Fruit fly (Drosophila melanogaster) whole organism, wandering third instar larva: Measurements from ENCODE around the gene Lcp65Ab1.
A peak's percentile ranks its signal among the peaks of the same experiment; 100 is the strongest.

Experiments
- Abd-B ChIP-seq: fragments of >200 bp; optimal IDR thresholded peaks from 2 replicates; lab custom pipeline; 2017; ENCODE audit warnings: missing biosample characterization, missing genetic modification characterization
- CG32264 ChIP-seq: fragments of 200-800 bp; sonication (Bioruptor generic); optimal IDR thresholded peaks from 2 replicates; lab custom pipeline; 2016; ENCODE audit warnings: missing biosample characterization, missing genetic modification characterization
- CG9705 ChIP-seq: fragments of 200-800 bp; sonication (Bioruptor generic); optimal IDR thresholded peaks from 2 replicates; lab custom pipeline; 2018; ENCODE audit warnings: missing biosample characterization, mild to moderate bottlenecking, missing genetic modification characterization
- CrebA ChIP-seq: fragments of 200-800 bp; sonication (Bioruptor generic); optimal IDR thresholded peaks from 2 replicates; lab custom pipeline; 2016; ENCODE audit warnings: missing biosample characterization, mild to moderate bottlenecking, missing genetic modification characterization, borderline replicate concordance
- Dfd ChIP-seq: fragments of >200 bp; optimal IDR thresholded peaks from 2 replicates; lab custom pipeline; 2017; ENCODE audit warnings: missing biosample characterization, missing genetic modification characterization
- Dif ChIP-seq: fragments of 200-275, 200-300 bp; sonication (Bioruptor generic); optimal IDR thresholded peaks from 2 replicates; lab custom pipeline; 2018; ENCODE audit warnings: missing biosample characterization, missing genetic modification characterization; ENCODE audit not compliant: partially characterized antibody
- GATAd ChIP-seq: sonication (Bioruptor generic); optimal IDR thresholded peaks from 2 replicates; lab custom pipeline; 2016; ENCODE audit warnings: missing biosample characterization, missing genetic modification characterization
- HLH106 ChIP-seq: fragments of 200-800 bp; optimal IDR thresholded peaks from 3 replicates; lab custom pipeline; 2019; ENCODE audit warnings: missing biosample characterization, mild to moderate bottlenecking, missing genetic modification characterization, moderate library complexity
- Hnf4 ChIP-seq: fragments of 200-800 bp; sonication (Bioruptor generic); optimal IDR thresholded peaks from 2 replicates; lab custom pipeline; 2016; ENCODE audit warnings: missing biosample characterization, mild to moderate bottlenecking, missing genetic modification characterization
- Hr78 ChIP-seq: fragments of >200 bp; optimal IDR thresholded peaks from 2 replicates; lab custom pipeline; 2017; ENCODE audit warnings: missing biosample characterization, missing genetic modification characterization
- Hr83 ChIP-seq: fragments of 200-300 bp; sonication (Bioruptor generic); optimal IDR thresholded peaks from 2 replicates; lab custom pipeline; 2016; ENCODE audit warnings: missing biosample characterization, mild to moderate bottlenecking, missing genetic modification characterization, moderate library complexity; ENCODE audit not compliant: poor library complexity, severe bottlenecking
- Jra ChIP-seq: sonication (Bioruptor generic); optimal IDR thresholded peaks from 2 replicates; lab custom pipeline; 2016; ENCODE audit warnings: missing biosample characterization, missing genetic modification characterization
- Mio ChIP-seq: sonication (Bioruptor generic); optimal IDR thresholded peaks from 2 replicates; lab custom pipeline; 2016; ENCODE audit warnings: missing biosample characterization, missing genetic modification characterization
- Myc ChIP-seq: fragments of >200 bp; optimal IDR thresholded peaks from 2 replicates; lab custom pipeline; 2017
- N ChIP-seq: fragments of >200 bp; optimal IDR thresholded peaks from 2 replicates; lab custom pipeline; 2018; ENCODE audit warnings: missing biosample characterization, missing external identifiers, missing genetic modification characterization
- OdsH ChIP-seq: fragments of 200-800 bp; sonication (Bioruptor generic); optimal IDR thresholded peaks from 2 replicates; lab custom pipeline; 2016; ENCODE audit warnings: missing biosample characterization, mild to moderate bottlenecking, missing genetic modification characterization
- Rel ChIP-seq, 2 experiments: fragments of 200-800 bp; sonication (Bioruptor generic) in 1 of 2; optimal IDR thresholded peaks; 2 replicates in 1 of 2; 3 replicates in 1 of 2; lab custom pipeline; 2016 to 2019; ENCODE audit warnings: mild to moderate bottlenecking in 2 of 2, missing biosample characterization in 2 of 2, missing genetic modification characterization in 2 of 2, moderate library complexity in 1 of 2
- Sp1 ChIP-seq: fragments of 200-800 bp; sonication (Bioruptor generic); optimal IDR thresholded peaks from 3 replicates; lab custom pipeline; 2019; ENCODE audit warnings: missing biosample characterization, mild to moderate bottlenecking, missing genetic modification characterization, moderate library complexity
- Vsx2 ChIP-seq: fragments of 200-300, 225-300 bp; sonication (Bioruptor generic); optimal IDR thresholded peaks from 2 replicates; lab custom pipeline; 2018; ENCODE audit warnings: missing biosample characterization, missing genetic modification characterization; ENCODE audit not compliant: partially characterized antibody
- br ChIP-seq: fragments of 200-800 bp; sonication (Bioruptor generic); optimal IDR thresholded peaks from 2 replicates; lab custom pipeline; 2016; ENCODE audit warnings: missing biosample characterization, missing genetic modification characterization
- brk ChIP-seq: fragments of 200-800 bp; sonication (Bioruptor generic); optimal IDR thresholded peaks from 2 replicates; lab custom pipeline; 2016; ENCODE audit warnings: missing biosample characterization, mild to moderate bottlenecking, missing genetic modification characterization
- dl ChIP-seq, 2 experiments: fragments of 175-275, 200-275 bp in 1 of 2; fragments of 200-275 bp in 1 of 2; sonication (Bioruptor generic); optimal IDR thresholded peaks; lab custom pipeline; 2018; ENCODE audit warnings: mild to moderate bottlenecking in 2 of 2, missing biosample characterization in 2 of 2, missing genetic modification characterization in 2 of 2, moderate library complexity in 2 of 2; ENCODE audit not compliant: partially characterized antibody in 2 of 2, insufficient read depth in 1 of 2
- dmrt93B ChIP-seq: fragments of 200-800 bp; sonication (Bioruptor generic); optimal IDR thresholded peaks from 2 replicates; lab custom pipeline; 2018; ENCODE audit warnings: missing biosample characterization, mild to moderate bottlenecking, missing genetic modification characterization
- dsf ChIP-seq: sonication (Bioruptor generic); optimal IDR thresholded peaks from 2 replicates; lab custom pipeline; 2016; ENCODE audit warnings: missing biosample characterization, missing genetic modification characterization, borderline replicate concordance
- ey ChIP-seq: fragments of 200-800 bp; sonication (Bioruptor generic); optimal IDR thresholded peaks from 2 replicates; lab custom pipeline; 2016; ENCODE audit warnings: missing biosample characterization, missing genetic modification characterization
- foxo ChIP-seq, 2 experiments: fragments of 200-800 bp; sonication (Bioruptor generic); optimal IDR thresholded peaks; 2 replicates in 1 of 2; 3 replicates in 1 of 2; lab custom pipeline; 2016 to 2017; ENCODE audit warnings: missing biosample characterization in 2 of 2, missing genetic modification characterization in 2 of 2
- fru ChIP-seq: fragments of 200-800 bp; sonication (Bioruptor generic); optimal IDR thresholded peaks from 3 replicates; lab custom pipeline; 2016; ENCODE audit warnings: missing biosample characterization, mild to moderate bottlenecking, missing genetic modification characterization
- h ChIP-seq: fragments of 200-800 bp; sonication (Bioruptor generic); optimal IDR thresholded peaks from 3 replicates; lab custom pipeline; 2016; ENCODE audit warnings: missing biosample characterization, mild to moderate bottlenecking, missing genetic modification characterization
- jim ChIP-seq: fragments of 175-275, 200-325 bp; sonication (Bioruptor generic); optimal IDR thresholded peaks from 2 replicates; lab custom pipeline; 2016; ENCODE audit warnings: missing biosample characterization, mild to moderate bottlenecking, missing genetic modification characterization
- lola ChIP-seq: fragments of >200 bp; optimal IDR thresholded peaks from 2 replicates; lab custom pipeline; 2017; ENCODE audit warnings: missing biosample characterization, missing genetic modification characterization
- pan ChIP-seq: fragments of >200 bp; optimal IDR thresholded peaks from 2 replicates; lab custom pipeline; 2017
- psq ChIP-seq: fragments of 200-800 bp; sonication (Bioruptor generic); optimal IDR thresholded peaks from 3 replicates; lab custom pipeline; 2017; ENCODE audit warnings: missing biosample characterization, mild to moderate bottlenecking, missing genetic modification characterization, moderate library complexity
- rgr ChIP-seq: fragments of 200-800 bp; sonication (Bioruptor generic); optimal IDR thresholded peaks from 3 replicates; lab custom pipeline; 2016; ENCODE audit warnings: missing biosample characterization, mild to moderate bottlenecking, missing genetic modification characterization
- sage ChIP-seq: fragments of 200-800 bp; sonication (Bioruptor generic); optimal IDR thresholded peaks from 2 replicates; lab custom pipeline; 2016; ENCODE audit warnings: missing biosample characterization, mild to moderate bottlenecking, missing genetic modification characterization
- sv ChIP-seq: fragments of 200-800 bp; sonication (Bioruptor generic); optimal IDR thresholded peaks from 3 replicates; lab custom pipeline; 2016; ENCODE audit warnings: missing biosample characterization, missing genetic modification characterization
- tai ChIP-seq: sonication (Bioruptor generic); optimal IDR thresholded peaks from 2 replicates; lab custom pipeline; 2016; ENCODE audit warnings: missing biosample characterization, missing genetic modification characterization
- usp ChIP-seq: fragments of >200 bp; optimal IDR thresholded peaks from 2 replicates; lab custom pipeline; 2017; ENCODE audit warnings: missing biosample characterization, missing genetic modification characterization
- woc ChIP-seq: sonication (Bioruptor generic); optimal IDR thresholded peaks from 2 replicates; lab custom pipeline; 2016; ENCODE audit warnings: missing biosample characterization, mild to moderate bottlenecking, missing genetic modification characterization

Lcp65Ab1 gene

dm6 chr3L:6173826-6174255, 24.5 kb downstream of the Lcp65Ab1 start, which contains the start of the genes fmt and CG7376:
TSS of gene fmt (minus strand) at chr3L:6173880.
TSS of gene CG7376 (plus strand) at chr3L:6174248.
- TF ChIP-seq sv (GFP tag; lab: Kevin White, UChicago): peak; percentile 6
- no peak for TF ChIP-seq Rel (GFP tag; optimal IDR thresholded peaks at IDR 0.05; lab: Kevin White, UChicago)
- no peak for TF ChIP-seq Rel (tag; optimal IDR thresholded peaks at IDR 0.05; lab: Kevin White, UChicago)
- TF ChIP-seq OdsH: peak; percentile 37

- TF ChIP-seq Dif (GFP tag; lab: Kevin White, UChicago) (no peak), Myc (lab: Kevin White, UChicago) (peak; percentile 99), lola (GFP tag; lab: Kevin White, UChicago) (no peak), Sp1 (GFP tag; lab: Kevin White, UChicago) (no peak), pan (no peak), OdsH (peak; percentile 67), foxo (GFP tag; optimal IDR thresholded peaks at IDR 0.05; lab: Kevin White, UChicago) (peak in 1 of 2 experiments; percentile 80), sage (GFP tag; lab: Kevin White, UChicago) (no peak), psq (peak; percentile 64), ey (GFP tag; lab: Kevin White, UChicago) (peak; percentile 69), fru (no peak), jim (no peak), rgr (GFP tag; lab: Kevin White, UChicago) (no peak), tai (no peak), dl (GFP tag; optimal IDR thresholded peaks at IDR 0.05; lab: Kevin White, UChicago; ENCODE audit: insufficient read depth in 1 of 2, partially characterized antibody in 2 of 2) (no peak), Vsx2 (GFP tag; lab: Kevin White, UChicago) (no peak), dmrt93B (GFP tag; lab: Kevin White, UChicago) (no peak), CG9705 (GFP tag; lab: Kevin White, UChicago) (peak; percentile 78), brk (GFP tag; lab: Kevin White, UChicago) (no peak), Jra (GFP tag; lab: Kevin White, UChicago) (no peak), Dfd (GFP tag; lab: Kevin White, UChicago) (no peak), woc (GFP tag; lab: Kevin White, UChicago) (peak; percentile 94), Rel (GFP tag; optimal IDR thresholded peaks at IDR 0.05; lab: Kevin White, UChicago) (no peak), Rel (tag; optimal IDR thresholded peaks at IDR 0.05; lab: Kevin White, UChicago) (no peak), Hr83 (GFP tag; lab: Kevin White, UChicago) (no peak), dsf (GFP tag; lab: Kevin White, UChicago) (no peak), Hnf4 (GFP tag; lab: Kevin White, UChicago) (no peak), HLH106 (tag; lab: Kevin White, UChicago) (peak; percentile 86), CrebA (GFP tag; lab: Kevin White, UChicago) (no peak), usp (GFP tag; lab: Kevin White, UChicago) (no peak), h (GFP tag; lab: Kevin White, UChicago) (no peak), GATAd (GFP tag; lab: Kevin White, UChicago) (peak; percentile 43), Abd-B (GFP tag; lab: Kevin White, UChicago) (no peak), br (no peak), Hr78 (no peak), Mio (GFP tag; lab: Kevin White, UChicago) (no peak), N (GFP tag; lab: Kevin White, UChicago) (no peak), sv (GFP tag; lab: Kevin White, UChicago) (peak; percentile 70), CG32264 (GFP tag; lab: Kevin White, UChicago) (no peak)
These were observed 32.4 kb downstream of the Lcp65Ab1 start, which contains the start of gene CG10274 for dm6 chr3L:6181776-6182175. TSS of gene CG10274 (minus strand) at chr3L:6181829.
